Fruit fly (Drosophila melanogaster) whole organism, pupa: ENCODE results near the gene Osi16.

Experiments
- CG17806 ChIP-seq: fragments of 200-800 bp; sonication (Bioruptor generic); optimal IDR thresholded peaks from 2 replicates; lab custom pipeline; 2018; ENCODE audit warnings: missing biosample characterization, mild to moderate bottlenecking, missing genetic modification characterization, moderate library complexity
- CG8301 ChIP-seq: fragments of 200-800 bp; sonication (Bioruptor generic); optimal IDR thresholded peaks from 2 replicates; lab custom pipeline; 2018; ENCODE audit warnings: missing biosample characterization, mild to moderate bottlenecking, missing genetic modification characterization
- CG9948 ChIP-seq: fragments of 200-800 bp; sonication (Bioruptor generic); optimal IDR thresholded peaks from 2 replicates; lab custom pipeline; 2018; ENCODE audit warnings: missing biosample characterization, mild to moderate bottlenecking, missing genetic modification characterization, moderate library complexity
- Ets98B ChIP-seq: fragments of 200-800 bp; sonication (Bioruptor generic); IDR thresholded peaks from 2 replicates; pipeline ENCODE4 v1.3.6; 2022; ENCODE audit warnings: missing biosample characterization, missing genetic modification characterization
- Pif1A ChIP-seq: fragments of 200-800 bp; sonication (Bioruptor generic); optimal IDR thresholded peaks from 3 replicates; lab custom pipeline; 2016; ENCODE audit warnings: missing biosample characterization, missing genetic modification characterization

DNA sequence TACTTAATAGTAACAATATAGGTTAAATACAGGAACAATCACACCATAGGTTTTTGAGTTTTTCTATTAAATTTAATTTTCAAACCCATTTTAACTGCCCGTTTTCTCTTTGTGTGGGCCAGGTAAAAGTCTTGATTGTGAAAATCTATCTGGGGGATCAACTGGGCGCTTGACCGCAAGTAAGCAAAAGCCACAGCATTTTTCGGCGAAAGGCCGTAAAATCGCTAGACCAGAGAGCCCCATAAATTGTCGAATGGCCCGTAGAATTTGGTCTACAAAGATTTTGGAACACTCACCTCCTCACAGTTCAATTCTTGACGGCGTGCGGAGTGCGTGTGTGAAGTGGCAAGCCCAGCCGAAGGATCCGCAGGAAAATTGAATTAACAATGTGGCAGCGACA, 17.6 kb upstream of the Osi16 start, which contains the start of gene CG15594:
- no peak for TF ChIP-seq Pif1A (GFP tag; lab: Kevin White, UChicago)
- no peak for TF ChIP-seq CG8301 (tag; lab: Kevin White, UChicago)
- TF ChIP-seq CG17806 (tag; lab: Kevin White, UChicago): no peak
- no peak for TF ChIP-seq Ets98B (GFP tag; lab: Robert Waterston, UW)
- TF ChIP-seq CG9948 (tag; lab: Kevin White, UChicago): no peak
